Fruit fly (Drosophila melanogaster) whole organism, embryonic: ENCODE measurements around the gene SMC3.
A peak's percentile ranks its signal among the peaks of the same experiment; 100 is the strongest.

Experiments
- Awh ChIP-seq: fragments of 200-800 bp; sonication (Bioruptor generic); IDR thresholded peaks from 2 replicates; pipeline ENCODE4, ENCODE4 v1.3.6; 2022; ENCODE audit warnings: missing biosample characterization, missing genetic modification characterization
- Bgb ChIP-seq: fragments of 200-800 bp; sonication (Bioruptor generic); IDR thresholded peaks from 2 replicates; pipeline ENCODE4 v1.3.6; 2022; ENCODE audit warnings: missing biosample characterization, missing genetic modification characterization; ENCODE audit not compliant: partially characterized antibody
- CG10267 ChIP-seq: fragments of 200-800 bp; sonication (Bioruptor generic); optimal IDR thresholded peaks from 2 replicates; lab custom pipeline; 2018; ENCODE audit warnings: missing biosample characterization, mild to moderate bottlenecking, missing genetic modification characterization, moderate library complexity
- CG11247 ChIP-seq: fragments of 200-800 bp; sonication (Bioruptor generic); IDR thresholded peaks from 2 replicates; pipeline ENCODE4 v1.3.6; 2022; ENCODE audit warnings: missing biosample characterization, missing genetic modification characterization
- CG11560 ChIP-seq: fragments of 200-800 bp; sonication (Bioruptor generic); IDR thresholded peaks from 3 replicates; pipeline ENCODE4 v1.3.6; 2022; ENCODE audit warnings: missing biosample characterization, missing genetic modification characterization
- CG12391 ChIP-seq: fragments of 200-800 bp; sonication (Bioruptor generic); optimal IDR thresholded peaks from 3 replicates; lab custom pipeline; 2018; ENCODE audit warnings: missing biosample characterization, mild to moderate bottlenecking, missing genetic modification characterization, moderate library complexity
- CG12659 ChIP-seq: fragments of 200-800 bp; sonication (Bioruptor generic); optimal IDR thresholded peaks from 3 replicates; lab custom pipeline; 2017; ENCODE audit warnings: mild to moderate bottlenecking, missing biosample characterization, missing genetic modification reagents, missing genetic modification characterization
- CG14710 ChIP-seq: fragments of 200-800 bp; sonication (Bioruptor generic); optimal IDR thresholded peaks from 3 replicates; lab custom pipeline; 2019; ENCODE audit warnings: missing biosample characterization, mild to moderate bottlenecking, missing genetic modification characterization, moderate library complexity
- CG14860 ChIP-seq: fragments of 200-800 bp; sonication (Bioruptor generic); IDR thresholded peaks from 3 replicates; pipeline ENCODE4 v1.3.6; 2022; ENCODE audit warnings: missing biosample characterization, missing genetic modification characterization; ENCODE audit not compliant: partially characterized antibody
- CG15696 ChIP-seq: fragments of 200-800 bp; sonication (Bioruptor generic); optimal IDR thresholded peaks from 2 replicates; lab custom pipeline; 2019; ENCODE audit warnings: missing biosample characterization, mild to moderate bottlenecking, missing genetic modification characterization, moderate library complexity
- CG17359 ChIP-seq: fragments of 200-800 bp; sonication (Bioruptor generic); optimal IDR thresholded peaks from 3 replicates; lab custom pipeline; 2018; ENCODE audit warnings: missing biosample characterization, mild to moderate bottlenecking, missing genetic modification characterization, moderate library complexity
- CG17361 ChIP-seq: fragments of 200-800 bp; sonication (Bioruptor generic); IDR thresholded peaks from 3 replicates; pipeline ENCODE4 v1.3.6; 2022; ENCODE audit warnings: missing biosample characterization, missing genetic modification characterization
- CG18262 ChIP-seq: fragments of 200-800 bp; optimal IDR thresholded peaks from 3 replicates; lab custom pipeline; 2019; ENCODE audit warnings: missing biosample characterization, mild to moderate bottlenecking, missing genetic modification characterization, moderate library complexity
- CG30020 ChIP-seq: fragments of 200-800 bp; optimal IDR thresholded peaks from 2 replicates; lab custom pipeline; 2019; ENCODE audit warnings: missing biosample characterization, mild to moderate bottlenecking, missing genetic modification characterization, moderate library complexity
- CG31365 ChIP-seq: fragments of 200-800 bp; sonication (Bioruptor generic); optimal IDR thresholded peaks from 2 replicates; lab custom pipeline; 2018; ENCODE audit warnings: missing biosample characterization, mild to moderate bottlenecking, missing genetic modification characterization
- CG33213 ChIP-seq: fragments of 200-800 bp; sonication (Bioruptor generic); optimal IDR thresholded peaks from 3 replicates; lab custom pipeline; 2016; ENCODE audit warnings: missing biosample characterization, missing genetic modification characterization
- CG34224 ChIP-seq: fragments of 200-800 bp; sonication (Bioruptor generic); IDR thresholded peaks from 3 replicates; pipeline ENCODE4 v1.3.6; 2022; ENCODE audit warnings: missing biosample characterization, missing genetic modification characterization; ENCODE audit not compliant: partially characterized antibody
- CG3995 ChIP-seq: fragments of 200-800 bp; sonication (Bioruptor generic); optimal IDR thresholded peaks from 3 replicates; lab custom pipeline; 2016; ENCODE audit warnings: missing biosample characterization, missing genetic modification characterization
- CG42726 ChIP-seq: fragments of 200-800 bp; sonication (Bioruptor generic); IDR thresholded peaks from 2 replicates; pipeline ENCODE4 v1.3.6; 2022; ENCODE audit warnings: missing biosample characterization, missing genetic modification characterization; ENCODE audit not compliant: partially characterized antibody
- CG7839 ChIP-seq: fragments of 200-800 bp; sonication (Bioruptor generic); optimal IDR thresholded peaks from 3 replicates; lab custom pipeline; 2018; ENCODE audit warnings: missing biosample characterization, mild to moderate bottlenecking, missing genetic modification characterization, moderate library complexity
- CG7928 ChIP-seq: fragments of 200-800 bp; sonication (Bioruptor generic); optimal IDR thresholded peaks from 2 replicates; lab custom pipeline; 2017; ENCODE audit warnings: missing biosample characterization, mild to moderate bottlenecking, missing genetic modification characterization
- CG7963 ChIP-seq: fragments of 200-800 bp; sonication (Bioruptor generic); IDR thresholded peaks from 3 replicates; pipeline ENCODE4 v1.3.6; 2022; ENCODE audit warnings: missing biosample characterization, missing genetic modification characterization; ENCODE audit not compliant: partially characterized antibody
- CG8290 ChIP-seq, 3 experiments: fragments of 200-800 bp; sonication (Bioruptor generic); optimal IDR thresholded peaks; 2 replicates each; lab custom pipeline; 2016 to 2019; ENCODE audit warnings: missing biosample characterization in 3 of 3, missing genetic modification characterization in 3 of 3, mild to moderate bottlenecking in 2 of 3, moderate library complexity in 1 of 3
- CG9876 ChIP-seq: fragments of 200-800 bp; sonication (Bioruptor generic); optimal IDR thresholded peaks from 2 replicates; lab custom pipeline; 2016; ENCODE audit warnings: missing biosample characterization, missing genetic modification characterization
- Dll ChIP-seq: fragments of 200-800 bp; sonication (Bioruptor generic); IDR thresholded peaks from 4 replicates; pipeline ENCODE4 v1.3.6; 2022; ENCODE audit warnings: missing biosample characterization, missing genetic modification characterization; ENCODE audit not compliant: partially characterized antibody
- Dref ChIP-seq: fragments of 200-800 bp; sonication (Bioruptor generic); IDR thresholded peaks from 2 replicates; pipeline ENCODE4 v1.3.6; 2022; ENCODE audit warnings: missing biosample characterization, missing genetic modification characterization
- Ets97D ChIP-seq: fragments of 200-800 bp; sonication (Bioruptor generic); optimal IDR thresholded peaks from 3 replicates; lab custom pipeline; 2016; ENCODE audit warnings: missing biosample characterization, missing genetic modification characterization
- HLH4C ChIP-seq: fragments of 200-800 bp; sonication (Bioruptor generic); IDR thresholded peaks from 3 replicates; pipeline ENCODE4 v1.3.6; 2022; ENCODE audit warnings: missing biosample characterization, missing genetic modification characterization; ENCODE audit not compliant: partially characterized antibody
- Hr39 ChIP-seq: fragments of >200 bp; optimal IDR thresholded peaks from 2 replicates; lab custom pipeline; 2017
- Med ChIP-seq: fragments of 200-800 bp; sonication (Bioruptor generic); peaks from one replicate; lab custom pipeline; 2016; ENCODE audit warnings: missing biosample characterization, missing genetic modification characterization, mild to moderate bottlenecking, inconsistent platforms, moderate library complexity
- Myb ChIP-seq: fragments of 200-800 bp; sonication (Bioruptor generic); optimal IDR thresholded peaks from 2 replicates; lab custom pipeline; 2016; ENCODE audit warnings: missing biosample characterization, missing genetic modification characterization
- Nf-YC ChIP-seq: fragments of 200-800 bp; optimal IDR thresholded peaks from 3 replicates; lab custom pipeline; 2019; ENCODE audit warnings: missing biosample characterization, mild to moderate bottlenecking, missing genetic modification characterization, moderate library complexity
- Oli ChIP-seq: fragments of 200-800 bp; sonication (Bioruptor generic); optimal IDR thresholded peaks from 2 replicates; lab custom pipeline; 2018; ENCODE audit warnings: missing biosample characterization, mild to moderate bottlenecking, missing genetic modification characterization, moderate library complexity
- Opbp ChIP-seq: fragments of 200-800 bp; sonication (Bioruptor generic); IDR thresholded peaks from 3 replicates; pipeline ENCODE4 v1.3.6; 2022; ENCODE audit warnings: missing biosample characterization, missing genetic modification characterization; ENCODE audit not compliant: partially characterized antibody
- Rx ChIP-seq: fragments of 200-800 bp; sonication (Bioruptor generic); IDR thresholded peaks from 2 replicates; pipeline ENCODE4 v1.3.6; 2022; ENCODE audit warnings: missing biosample characterization, missing genetic modification characterization
- TFAM ChIP-seq: fragments of 200-800 bp; sonication (Bioruptor generic); optimal IDR thresholded peaks from 2 replicates; lab custom pipeline; 2017; ENCODE audit warnings: missing biosample characterization, missing genetic modification characterization, inconsistent platforms
- YL-1 ChIP-seq: fragments of 200-800 bp; sonication (Bioruptor generic); optimal IDR thresholded peaks from 3 replicates; lab custom pipeline; 2017; ENCODE audit warnings: missing biosample characterization, mild to moderate bottlenecking, missing genetic modification characterization
- ato ChIP-seq: fragments of 200-800 bp; sonication (Bioruptor generic); IDR thresholded peaks from 2 replicates; pipeline ENCODE4 v1.3.6; 2022; ENCODE audit warnings: missing biosample characterization, missing genetic modification characterization; ENCODE audit not compliant: partially characterized antibody
- bab2 ChIP-seq: fragments of 200-800 bp; sonication (Bioruptor generic); optimal IDR thresholded peaks from 2 replicates; lab custom pipeline; 2016; ENCODE audit warnings: missing biosample characterization, missing genetic modification characterization
- ci ChIP-seq: fragments of 200-800 bp; sonication (Bioruptor generic); IDR thresholded peaks from 3 replicates; pipeline ENCODE4 v1.3.6; 2022; ENCODE audit warnings: missing biosample characterization, missing genetic modification characterization
- da ChIP-seq: fragments of 200-800 bp; sonication (Bioruptor generic); optimal IDR thresholded peaks from 2 replicates; lab custom pipeline; 2016; ENCODE audit warnings: missing biosample characterization, missing genetic modification characterization
- esg ChIP-seq: fragments of 200-800 bp; sonication (Bioruptor generic); conservative IDR thresholded peaks from 2 replicates; pipeline ENCODE4 v1.3.6; 2022; ENCODE audit warnings: missing biosample characterization, missing genetic modification characterization
- fd64A ChIP-seq: fragments of 200-800 bp; sonication (Bioruptor generic); optimal IDR thresholded peaks from 3 replicates; lab custom pipeline; 2018; ENCODE audit warnings: missing biosample characterization, mild to moderate bottlenecking, missing genetic modification characterization
- hbn ChIP-seq: fragments of 200-800 bp; sonication (Bioruptor generic); IDR thresholded peaks from 2 replicates; pipeline ENCODE4 v1.3.6; 2022; ENCODE audit warnings: missing biosample characterization, missing genetic modification characterization; ENCODE audit not compliant: partially characterized antibody
- hth ChIP-seq: fragments of >200 bp; optimal IDR thresholded peaks from 2 replicates; lab custom pipeline; 2017; ENCODE audit warnings: inconsistent platforms
- nmo ChIP-seq: fragments of 200-800 bp; sonication (Bioruptor generic); optimal IDR thresholded peaks from 2 replicates; lab custom pipeline; 2018; ENCODE audit warnings: missing biosample characterization, mild to moderate bottlenecking, missing genetic modification characterization, moderate library complexity
- sens ChIP-seq: fragments of 200-800 bp; sonication (Bioruptor generic); peaks from one replicate; lab custom pipeline; 2016; ENCODE audit warnings: missing biosample characterization, missing genetic modification characterization
- sna ChIP-seq: fragments of 200-800 bp; sonication (Bioruptor generic); IDR thresholded peaks from 2 replicates; pipeline ENCODE4 v1.3.6; 2022; ENCODE audit warnings: missing biosample characterization, missing genetic modification characterization; ENCODE audit not compliant: partially characterized antibody
- stwl ChIP-seq: fragments of 200-800 bp; sonication (Bioruptor generic); optimal IDR thresholded peaks from 3 replicates; lab custom pipeline; 2018; ENCODE audit warnings: missing biosample characterization, mild to moderate bottlenecking, missing genetic modification characterization, moderate library complexity
- vnd ChIP-seq: fragments of 200-800 bp; sonication (Bioruptor generic); IDR thresholded peaks from 3 replicates; pipeline ENCODE4 v1.3.6; 2022; ENCODE audit warnings: missing biosample characterization, missing genetic modification characterization; ENCODE audit not compliant: partially characterized antibody

The SMC3 gene

dm6 chrX:16593418-16593817 is at the start of gene SMC3, which contains the start of gene Ubc7 (continued):
- TF ChIP-seq esg (GFP tag; lab: Robert Waterston, UW) (no peak), nmo (GFP tag; lab: Kevin White, UChicago) (peak; percentile 16), vnd (GFP tag; lab: Robert Waterston, UW) (peak; percentile 96), CG7839 (tag; lab: Kevin White, UChicago) (no peak), CG42726 (peak; percentile 68; the same call in 1 of the 2 replicates), CG33213 (GFP tag; lab: Kevin White, UChicago) (no peak), CG11247 (no peak), Med (peak; percentile 70), da (no peak), Dll (GFP tag; lab: Robert Waterston, UW) (peak; percentile 94), Hr39 (no peak), CG17359 (no peak), CG30020 (peak; percentile 49), Bgb (GFP tag; lab: Robert Waterston, UW) (peak; percentile 88), CG12391 (tag; lab: Kevin White, UChicago) (peak; percentile 41), CG15696 (tag; lab: Kevin White, UChicago) (no peak), CG11560 (peak; percentile 97), YL-1 (GFP tag; lab: Kevin White, UChicago) (peak; percentile 56), Awh (no peak), CG7928 (GFP tag; lab: Kevin White, UChicago) (no peak), CG17361 (GFP tag; lab: Robert Waterston, UW) (peak; percentile 27; the same call in 1 of the 3 replicates), Opbp (GFP tag; lab: Robert Waterston, UW) (peak; percentile 69; the same call in 1 of the 3 replicates), CG8290 (GFP tag; optimal IDR thresholded peaks at IDR 0.05; lab: Kevin White, UChicago) (peak; percentile 53), CG8290 (tag; optimal IDR thresholded peaks at IDR 0.05; lab: Kevin White, UChicago) (no peak), hth (lab: Kevin White, UChicago) (no peak), hbn (GFP tag; lab: Robert Waterston, UW) (peak; percentile 88), CG14710 (tag; lab: Kevin White, UChicago) (peak; percentile 79), CG14860 (GFP tag; lab: Robert Waterston, UW) (peak; percentile 98), Dref (peak; percentile 78), CG7963 (GFP tag; lab: Robert Waterston, UW) (peak; percentile 86), CG10267 (tag; lab: Kevin White, UChicago) (peak; percentile 38), CG9876 (GFP tag; lab: Kevin White, UChicago) (no peak), ato (GFP tag; lab: Robert Waterston, UW) (peak; percentile 87), Myb (GFP tag; lab: Kevin White, UChicago) (peak; percentile 5), bab2 (GFP tag; lab: Kevin White, UChicago) (no peak), CG34224 (GFP tag; lab: Robert Waterston, UW) (peak; percentile 95), CG31365 (tag; lab: Kevin White, UChicago) (no peak), Rx (GFP tag; lab: Robert Waterston, UW) (no peak), CG18262 (tag; lab: Kevin White, UChicago) (peak; percentile 24), Oli (no peak), HLH4C (peak; percentile 98), TFAM (GFP tag; lab: Kevin White, UChicago) (no peak), stwl (tag; lab: Kevin White, UChicago) (peak; percentile 78), fd64A (GFP tag; lab: Kevin White, UChicago) (no peak), Nf-YC (tag; lab: Kevin White, UChicago) (peak; percentile 6), sna (peak; percentile 92), CG12659 (GFP tag; lab: Kevin White, UChicago) (peak; percentile 44), Ets97D (peak; percentile 18), sens (GFP tag; lab: Kevin White, UChicago) (peak; percentile 79), CG3995 (GFP tag; lab: Kevin White, UChicago) (peak; percentile 65), ci (no peak)
